Worm (Caenorhabditis elegans): ENCODE results near the gene cest-5.1.

The cest-5.1 gene

DNA sequence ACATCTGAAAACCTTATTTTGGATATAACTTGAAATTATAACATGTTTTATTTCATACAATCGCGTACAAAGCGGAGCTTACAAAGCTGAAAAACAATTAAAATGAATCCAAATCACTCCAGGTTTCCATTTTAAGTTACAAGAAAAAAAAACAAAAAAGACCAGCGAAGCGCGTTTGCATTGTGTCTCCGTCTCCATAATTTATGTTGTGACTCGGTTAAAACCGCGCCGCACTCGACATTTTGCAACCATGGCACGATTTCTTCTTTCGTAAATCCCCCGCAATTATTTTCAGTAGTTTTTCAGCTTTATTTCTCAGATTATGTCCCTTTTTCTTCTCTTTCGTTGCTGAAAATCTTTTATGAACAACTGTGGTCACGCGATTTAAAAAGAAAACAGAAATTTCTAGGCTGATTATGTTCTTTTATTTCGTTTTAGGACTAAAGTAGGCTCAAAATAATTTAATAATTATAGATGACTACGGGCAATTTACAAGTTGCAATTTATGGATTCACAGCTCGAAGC lies 46.1 kb downstream of the cest-5.1 start, which contains the start of the genes F38A5.2 and dnj-11 (continued):
- TF ChIP-seq egl-27 (tag; optimal IDR thresholded peaks at IDR 0.05) (no peak), lin-13 (GFP tag; optimal IDR thresholded peaks at IDR 0.05) (peak; percentile 50), arid-1 (GFP tag; conservative IDR thresholded peaks at IDR 0.05) (no peak), rbr-2 (tag; optimal IDR thresholded peaks at IDR 0.05) (peak; percentile 60), nhr-42 (GFP tag; IDR thresholded peaks at IDR 0.05) (no peak), daf-16 (GFP tag; optimal IDR thresholded peaks at IDR 0.05) (no peak), daf-16 (tag; optimal IDR thresholded peaks at IDR 0.05) (peak; percentile 23), skn-1 (tag; optimal IDR thresholded peaks at IDR 0.05) (no peak), ctbp-1 (GFP tag; IDR thresholded peaks at IDR 0.05) (0 out of 2 replicates have a peak, but pooled peaks have one; percentile 26), fkh-10 (GFP tag; optimal IDR thresholded peaks at IDR 0.05) (peak; percentile 38), nhr-28 (tag; optimal IDR thresholded peaks at IDR 0.05) (peak; percentile 59), duxl-1 (tag; optimal IDR thresholded peaks at IDR 0.05; ENCODE audit: poor library complexity) (peak; percentile 26), dve-1 (tag; optimal IDR thresholded peaks at IDR 0.05; ENCODE audit: insufficient read depth) (peak; percentile 83), mes-2 (tag; optimal IDR thresholded peaks at IDR 0.05; ENCODE audit: poor library complexity, severe bottlenecking) (peak; percentile 89), hlh-30 (tag; optimal IDR thresholded peaks at IDR 0.05; ENCODE audit: insufficient read depth) (peak; percentile 70), lin-38 (GFP tag; IDR thresholded peaks at IDR 0.05) (peak; percentile 97), hmg-1.1 (GFP tag; IDR thresholded peaks at IDR 0.05) (0 out of 2 replicates have a peak, but pooled peaks have one; percentile 41), zip-2 (tag; optimal IDR thresholded peaks at IDR 0.05) (no peak)

ce11 chrIV:6582604-6583003 lies 49.0 kb downstream of the cest-5.1 start, which contains the start of gene odr-8:
TSS of gene odr-8 (minus strand) at chrIV:6582704.
- TF ChIP-seq ctbp-1 (GFP tag; IDR thresholded peaks at IDR 0.05) (no peak), dmd-6 (GFP tag; IDR thresholded peaks at IDR 0.05) (no peak), hlh-11 (tag; optimal IDR thresholded peaks at IDR 0.05) (no peak), aha-1 (tag) (no peak), R02D3.7 (tag; optimal IDR thresholded peaks at IDR 0.05) (no peak)

ce11 chrIV:6581658-6582057 lies 49.9 kb downstream of the cest-5.1 start:
- TF ChIP-seq unc-62 (GFP tag; optimal IDR thresholded peaks at IDR 0.05 in 1 of 2) (peak in 1 of 2 experiments; percentile 94), unc-62 (tag; optimal IDR thresholded peaks at IDR 0.05) (no peak), aha-1 (tag) (peak; percentile 59), gei-8 (GFP tag; optimal IDR thresholded peaks at IDR 0.05) (no peak)

Data from whole organism, L4 larva.